Fruit fly (Drosophila melanogaster) whole organism: ENCODE results near the gene CG6931.

ENCODE experiments used
- CG8478 ChIP-seq: fragments of >200 bp; optimal IDR thresholded peaks from 2 replicates; lab custom pipeline; 2018; ENCODE audit warnings: inconsistent platforms
- Dll ChIP-seq: fragments of >200 bp; optimal IDR thresholded peaks from 2 replicates; lab custom pipeline; 2017
- EcR ChIP-seq, 2 experiments: fragments of >200 bp; optimal IDR thresholded peaks; 2 replicates each; lab custom pipeline; 2017; ENCODE audit warnings: missing biosample characterization in 2 of 2, missing genetic modification characterization in 2 of 2, missing genetic modification reagents in 2 of 2
- pan ChIP-seq: fragments of >200 bp; optimal IDR thresholded peaks from 2 replicates; lab custom pipeline; 2017
- psq ChIP-seq: fragments of >200 bp; optimal IDR thresholded peaks from 2 replicates; lab custom pipeline; 2017
- usp ChIP-seq: fragments of >200 bp; optimal IDR thresholded peaks from 2 replicates; lab custom pipeline; 2017; ENCODE audit warnings: missing biosample characterization, missing genetic modification characterization, mixed read lengths

Gene CG6931

DNA sequence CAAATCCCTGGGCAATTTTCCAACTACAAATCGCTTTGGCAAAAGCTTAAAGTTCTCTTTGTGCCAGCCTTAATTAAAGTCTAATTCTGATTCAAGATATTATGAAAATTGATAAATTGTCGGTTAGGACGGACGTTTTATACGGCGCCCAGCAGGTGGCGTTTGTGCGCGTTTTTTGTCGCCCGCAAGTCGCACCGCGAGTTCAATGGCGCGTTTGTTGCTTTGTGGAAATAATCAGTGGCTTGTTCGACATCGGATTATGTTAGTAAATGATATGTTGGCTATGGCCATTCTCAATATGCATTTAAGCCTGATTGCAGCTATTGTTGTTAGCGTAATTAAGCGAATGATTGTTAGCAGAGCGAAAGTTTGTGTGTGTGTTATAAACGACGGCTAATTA, 31.4 kb downstream of the CG6931 start:
- no peak for TF ChIP-seq psq (lab: Kevin White, UChicago)
- TF ChIP-seq CG8478, result no peak
- no peak for TF ChIP-seq usp (GFP tag; lab: Kevin White, UChicago)
- no peak for TF ChIP-seq pan (lab: Kevin White, UChicago)
- TF ChIP-seq Dll (lab: Kevin White, UChicago), result no peak
- no peak for TF ChIP-seq EcR (GFP tag; optimal IDR thresholded peaks at IDR 0.05; lab: Kevin White, UChicago)

- TF ChIP-seq pan (lab: Kevin White, UChicago) (no peak), usp (GFP tag; lab: Kevin White, UChicago) (no peak), EcR (GFP tag; optimal IDR thresholded peaks at IDR 0.05; lab: Kevin White, UChicago) (no peak), CG8478 (no peak), psq (lab: Kevin White, UChicago) (no peak), Dll (lab: Kevin White, UChicago) (no peak)
Measured at dm6 chr3L:12023137-12023792, 32.7 kb downstream of the CG6931 start.

- TF ChIP-seq CG8478, result no peak
- no peak for TF ChIP-seq usp (GFP tag; lab: Kevin White, UChicago)
- TF ChIP-seq pan (lab: Kevin White, UChicago), result no peak
- no peak for TF ChIP-seq EcR (GFP tag; optimal IDR thresholded peaks at IDR 0.05; lab: Kevin White, UChicago)
- TF ChIP-seq Dll (lab: Kevin White, UChicago), result no peak
- TF ChIP-seq psq (lab: Kevin White, UChicago), result no peak
Measured at dm6 chr3L:12024947-12025346, 34.4 kb downstream of the CG6931 start.

- TF ChIP-seq usp (GFP tag; lab: Kevin White, UChicago) (no peak), Dll (lab: Kevin White, UChicago) (no peak), CG8478 (no peak), EcR (GFP tag; optimal IDR thresholded peaks at IDR 0.05; lab: Kevin White, UChicago) (no peak), psq (lab: Kevin White, UChicago) (no peak)
Measured at dm6 chr3L:12027929-12028328, 37.4 kb downstream of the CG6931 start.

DNA sequence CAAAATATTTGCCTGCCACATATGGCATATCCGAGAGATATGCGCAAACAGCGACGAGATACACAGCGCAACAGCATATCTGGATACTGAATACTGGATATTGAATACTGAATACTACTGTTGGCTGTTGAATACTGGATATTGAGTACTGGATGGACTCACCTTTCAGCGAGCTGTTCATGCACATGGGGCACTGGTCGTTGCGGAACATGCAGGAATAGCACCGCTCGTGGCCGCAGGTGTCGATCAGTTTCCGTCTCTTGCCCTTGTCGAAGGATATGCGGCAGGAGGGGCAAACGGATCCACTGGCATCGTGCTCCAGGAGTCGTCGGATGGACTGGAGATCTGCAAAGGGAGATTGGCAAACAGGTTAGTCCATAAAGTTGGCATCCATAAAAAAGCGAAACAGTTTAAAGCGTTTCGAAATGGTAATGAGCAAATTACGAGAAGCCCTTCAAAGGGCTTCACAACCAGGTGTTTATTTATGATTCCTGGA, 38.0 kb downstream of the CG6931 start:
- TF ChIP-seq psq (lab: Kevin White, UChicago) (no peak), EcR (GFP tag; optimal IDR thresholded peaks at IDR 0.05; lab: Kevin White, UChicago) (no peak), pan (lab: Kevin White, UChicago) (no peak), Dll (lab: Kevin White, UChicago) (no peak), CG8478 (no peak), usp (GFP tag; lab: Kevin White, UChicago) (no peak)

DNA sequence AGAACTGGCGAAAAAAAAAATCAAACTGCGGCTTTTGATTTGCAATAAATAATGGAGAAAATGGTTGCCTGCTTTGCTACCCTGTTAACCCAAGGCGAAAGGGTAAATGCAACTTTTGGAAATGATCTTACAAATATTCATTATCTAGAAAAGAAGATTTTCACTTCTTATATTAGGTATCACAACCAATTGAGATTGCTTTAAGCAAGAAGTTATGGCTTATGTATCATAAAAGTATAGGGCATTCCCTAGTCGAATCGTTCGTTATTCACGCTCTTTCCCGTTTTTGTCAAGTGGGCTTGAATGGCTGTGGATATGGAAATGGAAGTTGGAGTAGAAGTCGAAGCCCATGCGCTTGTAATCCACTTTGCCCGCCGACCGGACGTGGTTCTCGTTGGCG, 40.0 kb downstream of the CG6931 start:
- no peak for TF ChIP-seq usp (GFP tag; lab: Kevin White, UChicago)
- no peak for TF ChIP-seq EcR (GFP tag; optimal IDR thresholded peaks at IDR 0.05; lab: Kevin White, UChicago)
- no peak for TF ChIP-seq Dll (lab: Kevin White, UChicago)
- peak; percentile 46 for TF ChIP-seq pan (lab: Kevin White, UChicago)

- TF ChIP-seq Dll (lab: Kevin White, UChicago), result no peak
- TF ChIP-seq EcR (GFP tag; optimal IDR thresholded peaks at IDR 0.05; lab: Kevin White, UChicago), result no peak
- TF ChIP-seq pan (lab: Kevin White, UChicago), result no peak
- TF ChIP-seq CG8478, result no peak
- no peak for TF ChIP-seq usp (GFP tag; lab: Kevin White, UChicago)
- no peak for TF ChIP-seq psq (lab: Kevin White, UChicago)
Measured at dm6 chr3L:12032257-12032656, 41.7 kb downstream of the CG6931 start, which contains the start of gene CG43993. CG43993 (plus strand) TSS chr3L:12032557.

DNA sequence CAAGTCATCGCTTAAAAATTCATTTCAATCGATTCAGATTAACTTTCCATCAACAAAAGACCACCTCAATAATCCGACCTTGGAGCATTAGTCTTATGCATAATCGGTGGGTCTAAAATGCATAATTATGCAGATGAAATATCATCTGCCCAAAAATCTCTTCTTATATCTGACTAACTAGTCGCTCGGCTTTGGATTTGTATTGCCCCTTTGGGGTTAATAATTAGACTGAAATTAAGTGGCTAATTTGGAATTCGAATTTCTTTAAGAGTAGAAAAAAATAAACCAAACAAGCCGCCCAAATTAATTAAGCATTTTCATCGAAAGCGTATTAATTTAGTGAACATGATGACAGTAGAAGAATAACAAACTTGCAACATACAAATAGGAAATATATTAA, 46.1 kb downstream of the CG6931 start:
- TF ChIP-seq usp (GFP tag; lab: Kevin White, UChicago) (no peak), EcR (GFP tag; optimal IDR thresholded peaks at IDR 0.05; lab: Kevin White, UChicago) (no peak), CG8478 (no peak), Dll (lab: Kevin White, UChicago) (no peak), psq (lab: Kevin White, UChicago) (no peak), pan (lab: Kevin White, UChicago) (no peak)

DNA sequence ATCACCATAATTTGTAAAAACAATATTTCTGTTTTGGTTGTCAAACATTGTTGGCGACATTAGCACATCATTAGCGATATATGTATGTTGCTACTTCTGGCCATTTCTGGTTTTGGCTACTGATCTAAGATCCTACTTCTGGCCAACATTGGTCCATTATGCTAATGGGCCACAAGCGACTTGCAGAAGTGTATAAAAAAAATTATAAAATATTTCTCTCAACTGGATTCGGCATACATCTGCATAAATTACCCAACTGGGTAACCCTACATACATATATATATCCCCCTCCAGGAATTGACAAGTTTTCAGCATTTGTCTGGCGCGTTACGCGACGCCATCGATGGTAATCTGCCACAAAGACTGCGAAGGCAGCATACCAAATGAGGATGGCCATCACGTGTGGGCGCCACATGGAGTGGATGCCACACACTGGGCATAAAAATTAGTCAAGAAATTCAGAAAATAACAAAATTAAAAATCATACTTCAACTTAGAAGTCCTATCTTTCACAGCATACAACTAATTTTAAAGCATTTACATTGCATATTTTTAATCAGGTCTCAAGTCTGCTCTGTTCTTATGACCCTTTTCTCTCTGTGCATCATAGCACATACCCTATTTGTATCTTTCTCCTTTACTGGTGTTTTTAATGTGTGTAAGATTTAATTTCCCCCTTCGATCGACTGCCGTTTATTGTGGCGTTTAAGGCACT, 47.1 kb downstream of the CG6931 start:
- TF ChIP-seq EcR (GFP tag; optimal IDR thresholded peaks at IDR 0.05; lab: Kevin White, UChicago), result no peak
- no peak for TF ChIP-seq Dll (lab: Kevin White, UChicago)
- TF ChIP-seq CG8478, result no peak
- no peak for TF ChIP-seq psq (lab: Kevin White, UChicago)
- no peak for TF ChIP-seq pan (lab: Kevin White, UChicago)
- TF ChIP-seq usp (GFP tag; lab: Kevin White, UChicago), result no peak

DNA sequence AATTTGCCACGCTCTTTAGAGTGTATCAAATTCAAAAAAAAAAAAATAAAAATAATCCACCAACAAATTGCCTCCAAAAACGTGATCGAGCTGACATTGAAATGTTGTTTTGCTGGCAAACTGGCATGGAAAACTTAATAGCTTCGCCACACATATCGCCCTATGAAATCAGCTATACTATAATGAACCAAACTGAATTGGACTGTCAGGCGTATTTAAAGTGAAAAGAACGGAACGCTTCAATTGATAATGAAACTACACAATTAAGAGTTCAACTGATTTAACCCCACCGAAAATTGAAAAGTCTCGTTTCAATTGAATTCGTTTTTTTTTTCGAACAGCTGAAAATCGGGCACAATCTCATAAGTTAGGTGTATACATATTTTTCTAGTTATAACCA, 48.5 kb downstream of the CG6931 start:
- no peak for TF ChIP-seq Dll (lab: Kevin White, UChicago)
- TF ChIP-seq psq (lab: Kevin White, UChicago), result no peak
- no peak for TF ChIP-seq pan (lab: Kevin White, UChicago)
- TF ChIP-seq CG8478, result no peak
- TF ChIP-seq EcR (GFP tag; optimal IDR thresholded peaks at IDR 0.05; lab: Kevin White, UChicago), result no peak
- TF ChIP-seq usp (GFP tag; lab: Kevin White, UChicago), result no peak

dm6 chr3L:12040313-12040924, 49.9 kb downstream of the CG6931 start:
- TF ChIP-seq usp (GFP tag; lab: Kevin White, UChicago) (no peak), psq (lab: Kevin White, UChicago) (no peak), CG8478 (no peak), Dll (lab: Kevin White, UChicago) (no peak), EcR (GFP tag; optimal IDR thresholded peaks at IDR 0.05; lab: Kevin White, UChicago) (peak in 1 of 2 experiments; percentile 70)
